Worm (Caenorhabditis elegans): ENCODE measurements around the gene Y17D7B.4.

ce11 chrV:18803260-18803659 lies 26.8 kb upstream of the Y17D7B.4 start, which contains the start of gene C54E10.10:
- no peak for TF ChIP-seq egl-27 (tag; optimal IDR thresholded peaks at IDR 0.05)
- no peak for TF ChIP-seq ztf-1 (GFP tag; conservative IDR thresholded peaks at IDR 0.05)
- no peak for TF ChIP-seq lin-13 (GFP tag; optimal IDR thresholded peaks at IDR 0.05)
- TF ChIP-seq unc-62 (GFP tag; optimal IDR thresholded peaks at IDR 0.05), result no peak
- no peak for TF ChIP-seq nhr-6 (tag; optimal IDR thresholded peaks at IDR 0.05)
